Fruit fly (Drosophila melanogaster) whole organism: ENCODE results near the gene CG3515.

Source experiments
- CG8478 ChIP-seq: fragments of >200 bp; optimal IDR thresholded peaks from 2 replicates; lab custom pipeline; 2018; ENCODE audit warnings: inconsistent platforms
- Dll ChIP-seq: fragments of >200 bp; optimal IDR thresholded peaks from 2 replicates; lab custom pipeline; 2017
- EcR ChIP-seq, 2 experiments: fragments of >200 bp; optimal IDR thresholded peaks; 2 replicates each; lab custom pipeline; 2017; ENCODE audit warnings: missing biosample characterization in 2 of 2, missing genetic modification characterization in 2 of 2, missing genetic modification reagents in 2 of 2
- pan ChIP-seq: fragments of >200 bp; optimal IDR thresholded peaks from 2 replicates; lab custom pipeline; 2017
- psq ChIP-seq: fragments of >200 bp; optimal IDR thresholded peaks from 2 replicates; lab custom pipeline; 2017
- usp ChIP-seq: fragments of >200 bp; optimal IDR thresholded peaks from 2 replicates; lab custom pipeline; 2017; ENCODE audit warnings: missing biosample characterization, missing genetic modification characterization, mixed read lengths

CG3515 gene

dm6 chr2L:2542491-2542890, 10.1 kb downstream of the CG3515 start:
- TF ChIP-seq psq (no peak), CG8478 (lab: Kevin White, UChicago) (no peak), Dll (lab: Kevin White, UChicago) (no peak), usp (GFP tag; lab: Kevin White, UChicago) (no peak)

- TF ChIP-seq pan (lab: Kevin White, UChicago) (no peak), usp (GFP tag; lab: Kevin White, UChicago) (no peak), Dll (lab: Kevin White, UChicago) (no peak), CG8478 (lab: Kevin White, UChicago) (no peak), EcR (GFP tag; optimal IDR thresholded peaks at IDR 0.05; lab: Kevin White, UChicago) (no peak), psq (no peak)
Observed at dm6 chr2L:2528097-2528496, 24.5 kb downstream of the CG3515 start.

- no peak for TF ChIP-seq CG8478 (lab: Kevin White, UChicago)
- no peak for TF ChIP-seq pan (lab: Kevin White, UChicago)
- TF ChIP-seq psq, result no peak
- TF ChIP-seq Dll (lab: Kevin White, UChicago), result no peak
- no peak for TF ChIP-seq usp (GFP tag; lab: Kevin White, UChicago)
Observed at dm6 chr2L:2517937-2518336, 34.7 kb downstream of the CG3515 start, which contains the start of gene CG3528. Gene CG3528, minus strand, starts transcription at chr2L:2518037.

dm6 chr2L:2501823-2502222, 50.8 kb downstream of the CG3515 start:
- TF ChIP-seq pan (lab: Kevin White, UChicago), result no peak
